Worm (Caenorhabditis elegans): ENCODE measurements around the gene mct-6.

The mct-6 gene

ce11 chrX:16770398-16770797 lies at the start of gene mct-6:
TSS of gene mct-6 (minus strand) at chrX:16770498.
- TF ChIP-seq tbx-7 (tag; optimal IDR thresholded peaks at IDR 0.05) (no peak), ceh-30 (tag; optimal IDR thresholded peaks at IDR 0.05) (no peak), che-1 (tag; optimal IDR thresholded peaks at IDR 0.05) (no peak), fkh-6 (tag; optimal IDR thresholded peaks at IDR 0.05) (no peak), ref-2 (tag; optimal IDR thresholded peaks at IDR 0.05) (no peak), C38D4.7 (GFP tag; optimal IDR thresholded peaks at IDR 0.05) (no peak), nfya-1 (tag; optimal IDR thresholded peaks at IDR 0.05) (no peak), ztf-16 (tag; optimal IDR thresholded peaks at IDR 0.05) (no peak)

- TF ChIP-seq ceh-48 (tag; optimal IDR thresholded peaks at IDR 0.05), result no peak
- no peak for TF ChIP-seq ahr-1 (tag; optimal IDR thresholded peaks at IDR 0.05)
- no peak for TF ChIP-seq zip-5 (tag; optimal IDR thresholded peaks at IDR 0.05)
- no peak for TF ChIP-seq K09A11.1 (tag; optimal IDR thresholded peaks at IDR 0.05; ENCODE audit: insufficient read depth)
- no peak for TF ChIP-seq pat-9 (tag; optimal IDR thresholded peaks at IDR 0.05)
- TF ChIP-seq ceh-6 (GFP tag; optimal IDR thresholded peaks at IDR 0.05), result no peak
- TF ChIP-seq ztf-16 (tag; optimal IDR thresholded peaks at IDR 0.05), result no peak
- no peak for TF ChIP-seq pros-1 (tag; optimal IDR thresholded peaks at IDR 0.05)
- no peak for TF ChIP-seq ceh-14 (tag; optimal IDR thresholded peaks at IDR 0.05)
- no peak for TF ChIP-seq syd-9 (tag; optimal IDR thresholded peaks at IDR 0.05)
- TF ChIP-seq ceh-24 (tag; optimal IDR thresholded peaks at IDR 0.05), result no peak
- no peak for TF ChIP-seq hlh-30 (tag; optimal IDR thresholded peaks at IDR 0.05; ENCODE audit: insufficient read depth)
- no peak for TF ChIP-seq ceh-30 (tag; optimal IDR thresholded peaks at IDR 0.05)
- no peak for TF ChIP-seq pag-3 (tag; optimal IDR thresholded peaks at IDR 0.05; ENCODE audit: borderline replicate concordance)
- TF ChIP-seq ceh-22 (tag; optimal IDR thresholded peaks at IDR 0.05), result no peak
These were observed 48.0 kb upstream of the mct-6 start for ce11 chrX:16818271-16818670.

- TF ChIP-seq ceh-18 (tag; optimal IDR thresholded peaks at IDR 0.05) (no peak), unc-42 (tag; optimal IDR thresholded peaks at IDR 0.05) (peak; percentile 84), pros-1 (tag; optimal IDR thresholded peaks at IDR 0.05) (no peak), hlh-13 (GFP tag; optimal IDR thresholded peaks at IDR 0.05) (no peak)
These were observed 46.6 kb upstream of the mct-6 start for ce11 chrX:16816854-16817253.

ce11 chrX:16815508-16815907 lies 45.2 kb upstream of the mct-6 start:
- TF ChIP-seq ceh-6 (GFP tag; optimal IDR thresholded peaks at IDR 0.05) (no peak), unc-55 (GFP tag; optimal IDR thresholded peaks at IDR 0.05) (peak; percentile 83), hlh-30 (tag; optimal IDR thresholded peaks at IDR 0.05; ENCODE audit: insufficient read depth) (peak; percentile 88), zip-5 (tag; optimal IDR thresholded peaks at IDR 0.05) (no peak), C08G9.2 (tag; optimal IDR thresholded peaks at IDR 0.05) (no peak), madf-2 (tag; optimal IDR thresholded peaks at IDR 0.05) (no peak), hlh-8 (tag; optimal IDR thresholded peaks at IDR 0.05) (peak; percentile 22), ahr-1 (tag; optimal IDR thresholded peaks at IDR 0.05) (no peak)

ce11 chrX:16814913-16815312 lies 44.6 kb upstream of the mct-6 start:
- TF ChIP-seq sdc-2 (tag; optimal IDR thresholded peaks at IDR 0.05) (no peak), hlh-13 (GFP tag; optimal IDR thresholded peaks at IDR 0.05) (no peak), fkh-10 (GFP tag; optimal IDR thresholded peaks at IDR 0.05) (no peak), tbx-7 (tag; optimal IDR thresholded peaks at IDR 0.05) (no peak), ztf-16 (tag; optimal IDR thresholded peaks at IDR 0.05) (no peak), pha-4 (tag; optimal IDR thresholded peaks at IDR 0.05) (no peak), ceh-30 (tag; optimal IDR thresholded peaks at IDR 0.05) (no peak), hlh-8 (tag; optimal IDR thresholded peaks at IDR 0.05) (no peak), hlh-30 (tag; optimal IDR thresholded peaks at IDR 0.05; ENCODE audit: insufficient read depth) (no peak), ceh-14 (tag; optimal IDR thresholded peaks at IDR 0.05) (no peak), mec-3 (tag; optimal IDR thresholded peaks at IDR 0.05; ENCODE audit: borderline replicate concordance) (no peak), ttx-3 (tag; optimal IDR thresholded peaks at IDR 0.05) (no peak), tbx-2 (tag; optimal IDR thresholded peaks at IDR 0.05) (no peak), unc-55 (GFP tag; optimal IDR thresholded peaks at IDR 0.05) (no peak), ceh-22 (tag; optimal IDR thresholded peaks at IDR 0.05) (no peak), ceh-45 (GFP tag; IDR thresholded peaks at IDR 0.05) (no peak), ceh-34 (tag; optimal IDR thresholded peaks at IDR 0.05) (no peak), C38D4.7 (GFP tag; optimal IDR thresholded peaks at IDR 0.05) (no peak), rnt-1 (tag; optimal IDR thresholded peaks at IDR 0.05) (no peak)

Data from whole organism, late embryonic.